Fruit fly (Drosophila melanogaster): ENCODE measurements around the gene Tctp.

DNA sequence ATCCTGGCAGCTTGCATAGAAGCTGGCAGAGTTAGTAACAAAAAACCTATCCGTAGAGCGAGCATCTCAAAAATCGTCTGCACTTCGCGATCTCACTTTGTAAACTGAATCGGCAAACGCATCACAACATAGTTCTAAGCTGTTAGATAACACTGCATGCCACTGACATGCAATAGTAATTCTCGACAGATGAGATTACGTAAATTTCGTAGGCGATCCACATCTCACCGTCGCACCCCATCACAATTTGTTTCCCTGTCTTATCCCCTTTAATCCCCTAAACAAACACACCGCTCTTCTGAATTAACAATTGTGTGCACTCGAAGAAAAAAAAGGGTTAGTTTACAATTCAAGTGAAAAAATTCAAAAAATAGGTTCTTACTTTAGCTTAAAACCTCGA, 39.9 kb upstream of the Tctp start, which contains the start of gene Ugt35B1:
- no peak for TF ChIP-seq pad (GFP tag; optimal IDR thresholded peaks at IDR 0.05)
- peak; percentile 49 for TF ChIP-seq CG12768 (GFP tag; optimal IDR thresholded peaks at IDR 0.05)
- TF ChIP-seq CG7045 (GFP tag; optimal IDR thresholded peaks at IDR 0.05) = no peak
- TF ChIP-seq cic (GFP tag; optimal IDR thresholded peaks at IDR 0.05) = peak; percentile 44
- peak; percentile 21 for TF ChIP-seq CG7101 (tag; optimal IDR thresholded peaks at IDR 0.05)
- peak; percentile 15 for TF ChIP-seq toe (GFP tag; optimal IDR thresholded peaks at IDR 0.05)
- peak; percentile 17 for TF ChIP-seq CG33017 (tag; optimal IDR thresholded peaks at IDR 0.05)
- TF ChIP-seq CG14711 (tag; optimal IDR thresholded peaks at IDR 0.05) = no peak
- peak; percentile 39 for TF ChIP-seq CG5204 (GFP tag; optimal IDR thresholded peaks at IDR 0.05)

Data from whole organism, adult.